Fruit fly (Drosophila melanogaster) whole organism, embryonic: ENCODE results near the gene scpr-B.

Source experiments
- CG12104 ChIP-seq: fragments of 200-800 bp; sonication (Bioruptor generic); optimal IDR thresholded peaks from 3 replicates; lab custom pipeline; 2016; ENCODE audit warnings: missing biosample characterization, missing genetic modification characterization
- CG15011 ChIP-seq: fragments of 200-800 bp; sonication (Bioruptor generic); optimal IDR thresholded peaks from 3 replicates; lab custom pipeline; 2018; ENCODE audit warnings: missing biosample characterization, mild to moderate bottlenecking, missing genetic modification characterization
- CG15514 ChIP-seq: fragments of 200-800 bp; sonication (Bioruptor generic); optimal IDR thresholded peaks from 3 replicates; lab custom pipeline; 2017; ENCODE audit warnings: missing biosample characterization, missing genetic modification characterization, mild to moderate bottlenecking, moderate library complexity, missing genetic modification reagents
- CG16863 ChIP-seq: fragments of 200-800 bp; sonication (Bioruptor generic); optimal IDR thresholded peaks from 3 replicates; lab custom pipeline; 2016; ENCODE audit warnings: missing biosample characterization, missing genetic modification characterization
- CG17359 ChIP-seq: fragments of 200-800 bp; sonication (Bioruptor generic); optimal IDR thresholded peaks from 3 replicates; lab custom pipeline; 2018; ENCODE audit warnings: missing biosample characterization, mild to moderate bottlenecking, missing genetic modification characterization, moderate library complexity
- CG18262 ChIP-seq: fragments of 200-800 bp; optimal IDR thresholded peaks from 3 replicates; lab custom pipeline; 2019; ENCODE audit warnings: missing biosample characterization, mild to moderate bottlenecking, missing genetic modification characterization, moderate library complexity
- CG2120 ChIP-seq: fragments of 200-800 bp; sonication (Bioruptor generic); optimal IDR thresholded peaks from 3 replicates; lab custom pipeline; 2016; ENCODE audit warnings: missing biosample characterization, missing genetic modification characterization
- CG30020 ChIP-seq: fragments of 200-800 bp; optimal IDR thresholded peaks from 2 replicates; lab custom pipeline; 2019; ENCODE audit warnings: missing biosample characterization, mild to moderate bottlenecking, missing genetic modification characterization, moderate library complexity
- CG32532 ChIP-seq: fragments of 200-800 bp; sonication (Bioruptor generic); IDR thresholded peaks from 2 replicates; pipeline ENCODE4 v1.3.6; 2022; ENCODE audit warnings: missing biosample characterization, missing genetic modification characterization
- CG34224 ChIP-seq: fragments of 200-800 bp; sonication (Bioruptor generic); IDR thresholded peaks from 3 replicates; pipeline ENCODE4 v1.3.6; 2022; ENCODE audit warnings: missing biosample characterization, missing genetic modification characterization; ENCODE audit not compliant: partially characterized antibody
- CG3838 ChIP-seq: fragments of 200-800 bp; sonication (Bioruptor generic); optimal IDR thresholded peaks from 3 replicates; lab custom pipeline; 2016; ENCODE audit warnings: missing biosample characterization, missing genetic modification characterization
- CG4820 ChIP-seq: fragments of 200-800 bp; sonication (Bioruptor generic); optimal IDR thresholded peaks from 3 replicates; lab custom pipeline; 2016; ENCODE audit warnings: missing biosample characterization, missing genetic modification characterization
- CG6272 ChIP-seq: fragments of 200-800 bp; sonication (Bioruptor generic); IDR thresholded peaks from 2 replicates; pipeline ENCODE4 v1.3.6; 2022; ENCODE audit warnings: missing biosample characterization, missing genetic modification characterization
- CG6813 ChIP-seq: fragments of 200-800 bp; sonication (Bioruptor generic); optimal IDR thresholded peaks from 2 replicates; lab custom pipeline; 2017; ENCODE audit warnings: missing biosample characterization, missing genetic modification characterization, mild to moderate bottlenecking, moderate library complexity, missing genetic modification reagents
- CG7745 ChIP-seq: fragments of 200-800 bp; sonication (Bioruptor generic); optimal IDR thresholded peaks from 2 replicates; lab custom pipeline; 2018; ENCODE audit warnings: missing biosample characterization, mild to moderate bottlenecking, missing genetic modification characterization, moderate library complexity
- CG7839 ChIP-seq: fragments of 200-800 bp; sonication (Bioruptor generic); optimal IDR thresholded peaks from 3 replicates; lab custom pipeline; 2018; ENCODE audit warnings: missing biosample characterization, mild to moderate bottlenecking, missing genetic modification characterization, moderate library complexity
- Chrac-16 ChIP-seq: fragments of 200-800 bp; sonication (Bioruptor generic); optimal IDR thresholded peaks from 3 replicates; lab custom pipeline; 2016; ENCODE audit warnings: missing biosample characterization, missing genetic modification characterization
- D19A ChIP-seq: fragments of 200-800 bp; optimal IDR thresholded peaks from 3 replicates; lab custom pipeline; 2019; ENCODE audit warnings: missing biosample characterization, mild to moderate bottlenecking, missing genetic modification characterization, moderate library complexity
- Dek ChIP-seq: fragments of 200-800 bp; sonication (Bioruptor generic); optimal IDR thresholded peaks from 3 replicates; lab custom pipeline; 2019; ENCODE audit warnings: missing biosample characterization, mild to moderate bottlenecking, missing genetic modification characterization, moderate library complexity
- Doc2 ChIP-seq: fragments of 200-800 bp; sonication (Bioruptor generic); IDR thresholded peaks from 2 replicates; pipeline ENCODE4 v1.3.6; 2022; ENCODE audit warnings: missing biosample characterization, missing genetic modification characterization
- Hmx ChIP-seq: fragments of 200-800 bp; sonication (Bioruptor generic); optimal IDR thresholded peaks from 2 replicates; lab custom pipeline; 2016; ENCODE audit warnings: missing biosample characterization, missing genetic modification characterization
- MESR4 ChIP-seq: fragments of 200-800 bp; sonication (Bioruptor generic); optimal IDR thresholded peaks from 2 replicates; lab custom pipeline; 2018; ENCODE audit warnings: missing biosample characterization, mild to moderate bottlenecking, missing genetic modification characterization, moderate library complexity
- NfI ChIP-seq: fragments of 200-800 bp; sonication (Bioruptor generic); optimal IDR thresholded peaks from 3 replicates; lab custom pipeline; 2018; ENCODE audit warnings: missing biosample characterization, mild to moderate bottlenecking, missing genetic modification characterization, moderate library complexity
- Oli ChIP-seq: fragments of 200-800 bp; sonication (Bioruptor generic); optimal IDR thresholded peaks from 2 replicates; lab custom pipeline; 2018; ENCODE audit warnings: missing biosample characterization, mild to moderate bottlenecking, missing genetic modification characterization, moderate library complexity
- Spps ChIP-seq: fragments of 200-800 bp; sonication (Bioruptor generic); optimal IDR thresholded peaks from 2 replicates; lab custom pipeline; 2018; ENCODE audit warnings: missing biosample characterization, mild to moderate bottlenecking, missing genetic modification characterization
- Xrp1 ChIP-seq: fragments of 200-800 bp; sonication (Bioruptor generic); IDR thresholded peaks from 2 replicates; pipeline ENCODE4 v1.3.6; 2022; ENCODE audit warnings: missing biosample characterization, missing genetic modification characterization
- YL-1 ChIP-seq: fragments of 200-800 bp; sonication (Bioruptor generic); optimal IDR thresholded peaks from 3 replicates; lab custom pipeline; 2017; ENCODE audit warnings: missing biosample characterization, mild to moderate bottlenecking, missing genetic modification characterization
- bcd ChIP-seq: fragments of 200-800 bp; sonication (Bioruptor generic); optimal IDR thresholded peaks from 2 replicates; lab custom pipeline; 2017; ENCODE audit warnings: missing biosample characterization, mild to moderate bottlenecking, missing genetic modification characterization
- btn ChIP-seq: fragments of 200-800 bp; sonication (Bioruptor generic); optimal IDR thresholded peaks from 2 replicates; lab custom pipeline; 2016; ENCODE audit warnings: missing biosample characterization, missing genetic modification characterization
- caup ChIP-seq: fragments of 200-800 bp; sonication (Bioruptor generic); optimal IDR thresholded peaks from 3 replicates; lab custom pipeline; 2017; ENCODE audit warnings: missing biosample characterization, mild to moderate bottlenecking, missing genetic modification characterization, moderate library complexity; ENCODE audit not compliant: severe bottlenecking
- cwo ChIP-seq: fragments of 200-800 bp; sonication (Bioruptor generic); optimal IDR thresholded peaks from 3 replicates; lab custom pipeline; 2017; ENCODE audit warnings: missing biosample characterization, missing genetic modification characterization, mild to moderate bottlenecking, moderate library complexity, missing genetic modification reagents
- emc ChIP-seq: fragments of 200-800 bp; sonication (Bioruptor generic); optimal IDR thresholded peaks from 2 replicates; lab custom pipeline; 2016; ENCODE audit warnings: missing biosample characterization, missing genetic modification characterization
- exex ChIP-seq: fragments of 200-800 bp; sonication (Bioruptor generic); optimal IDR thresholded peaks from 4 replicates; lab custom pipeline; 2018; ENCODE audit warnings: missing biosample characterization, mild to moderate bottlenecking, missing genetic modification characterization, moderate library complexity
- fd64A ChIP-seq: fragments of 200-800 bp; sonication (Bioruptor generic); optimal IDR thresholded peaks from 3 replicates; lab custom pipeline; 2018; ENCODE audit warnings: missing biosample characterization, mild to moderate bottlenecking, missing genetic modification characterization
- ind ChIP-seq: fragments of 200-800 bp; sonication (Bioruptor generic); optimal IDR thresholded peaks from 3 replicates; lab custom pipeline; 2016; ENCODE audit warnings: missing biosample characterization, missing genetic modification characterization
- insv ChIP-seq, 2 experiments: fragments of 200-800 bp; sonication (Bioruptor generic); optimal IDR thresholded peaks; 3 replicates each; lab custom pipeline; 2016 to 2018; ENCODE audit warnings: missing biosample characterization in 2 of 2, missing genetic modification characterization in 2 of 2
- lilli ChIP-seq: fragments of 200-800 bp; sonication (Bioruptor generic); optimal IDR thresholded peaks from 3 replicates; lab custom pipeline; 2016; ENCODE audit warnings: missing biosample characterization, missing genetic modification characterization
- lov ChIP-seq, 2 experiments: fragments of 200-800 bp in 1 of 2; fragments of >200 bp in 1 of 2; sonication (Bioruptor generic) in 1 of 2; IDR thresholded peaks in 1 of 2; optimal IDR thresholded peaks in 1 of 2; 2 replicates in 1 of 2; 3 replicates in 1 of 2; pipeline versions ENCODE4 v1.3.6 to Lab custom; 2017 to 2022; ENCODE audit warnings: missing biosample characterization in 1 of 2, missing genetic modification characterization in 1 of 2
- nom ChIP-seq: fragments of 200-800 bp; sonication (Bioruptor generic); optimal IDR thresholded peaks from 2 replicates; lab custom pipeline; 2017; ENCODE audit warnings: missing biosample characterization, missing genetic modification characterization, mild to moderate bottlenecking, moderate library complexity, missing genetic modification reagents
- pb ChIP-seq: fragments of 200-800 bp; sonication (Bioruptor generic); optimal IDR thresholded peaks from 3 replicates; lab custom pipeline; 2016; ENCODE audit warnings: missing biosample characterization, missing genetic modification characterization
- repo ChIP-seq: fragments of 200-800 bp; sonication (Bioruptor generic); optimal IDR thresholded peaks from 2 replicates; lab custom pipeline; 2016; ENCODE audit warnings: missing biosample characterization, missing genetic modification characterization
- sens ChIP-seq: fragments of 200-800 bp; sonication (Bioruptor generic); peaks from one replicate; lab custom pipeline; 2016; ENCODE audit warnings: missing biosample characterization, missing genetic modification characterization
- seq ChIP-seq: fragments of 200-800 bp; sonication (Bioruptor generic); IDR thresholded peaks from 2 replicates; pipeline ENCODE4 v1.3.6; 2022; ENCODE audit warnings: missing biosample characterization, missing genetic modification characterization
- shn ChIP-seq: fragments of 200-800 bp; sonication (Bioruptor generic); optimal IDR thresholded peaks from 3 replicates; lab custom pipeline; 2016; ENCODE audit warnings: missing biosample characterization, missing genetic modification characterization
- slou ChIP-seq: fragments of 200-800 bp; sonication (Bioruptor generic); optimal IDR thresholded peaks from 3 replicates; lab custom pipeline; 2016; ENCODE audit warnings: missing biosample characterization, missing genetic modification characterization
- sob ChIP-seq: fragments of 200-800 bp; sonication (Bioruptor generic); IDR thresholded peaks from 2 replicates; pipeline ENCODE4 v1.3.6; 2022; ENCODE audit warnings: missing biosample characterization, missing genetic modification characterization
- stc ChIP-seq: fragments of 200-800 bp; sonication (Bioruptor generic); IDR thresholded peaks from 2 replicates; pipeline ENCODE4 v1.3.6; 2022; ENCODE audit warnings: missing biosample characterization, missing genetic modification characterization
- trem ChIP-seq: fragments of 200-800 bp; optimal IDR thresholded peaks from 3 replicates; lab custom pipeline; 2019; ENCODE audit warnings: missing biosample characterization, mild to moderate bottlenecking, missing genetic modification characterization, moderate library complexity
- tx ChIP-seq: fragments of 200-800 bp; sonication (Bioruptor generic); optimal IDR thresholded peaks from 2 replicates; lab custom pipeline; 2016; ENCODE audit warnings: missing biosample characterization, missing genetic modification characterization

scpr-B gene

dm6 chr3R:11243057-11243740 is 2.4 kb upstream of the scpr-B start (continued):
- peak; percentile 64; the same call in 1 of the 2 replicates for TF ChIP-seq Xrp1
- peak; percentile 53 for TF ChIP-seq CG6813 (GFP tag; lab: Kevin White, UChicago)
- no peak for TF ChIP-seq shn (GFP tag; lab: Kevin White, UChicago)
- TF ChIP-seq CG7839, result peak; percentile 61
- TF ChIP-seq NfI (GFP tag; lab: Kevin White, UChicago), result no peak
- no peak for TF ChIP-seq pb (GFP tag; lab: Kevin White, UChicago)
- TF ChIP-seq lov (optimal IDR thresholded peaks at IDR 0.05; lab: Kevin White, UChicago), result no peak
- no peak for TF ChIP-seq lov (GFP tag; IDR thresholded peaks at IDR 0.05; lab: Robert Waterston, UW)
- TF ChIP-seq CG18262, result peak; percentile 56
- no peak for TF ChIP-seq repo
- TF ChIP-seq emc (GFP tag; lab: Kevin White, UChicago), result no peak
- TF ChIP-seq CG12104 (GFP tag; lab: Kevin White, UChicago), result peak; percentile 21
- TF ChIP-seq CG2120 (GFP tag; lab: Kevin White, UChicago), result peak; percentile 31
- no peak for TF ChIP-seq insv (GFP tag; optimal IDR thresholded peaks at IDR 0.05; lab: Kevin White, UChicago)
- TF ChIP-seq fd64A (GFP tag; lab: Kevin White, UChicago), result no peak
- TF ChIP-seq D19A, result no peak
- peak; percentile 20 for TF ChIP-seq bcd (GFP tag; lab: Kevin White, UChicago)
- TF ChIP-seq exex, result peak; percentile 91
- TF ChIP-seq CG30020 (tag; lab: Kevin White, UChicago), result no peak
- TF ChIP-seq CG32532 (GFP tag; lab: Robert Waterston, UW), result peak; percentile 44; the same call in 1 of the 2 replicates
- no peak for TF ChIP-seq CG3838
- TF ChIP-seq trem (tag; lab: Kevin White, UChicago), result peak; percentile 50
- peak; percentile 36 for TF ChIP-seq Dek (tag; lab: Kevin White, UChicago)
- TF ChIP-seq CG7745 (tag; lab: Kevin White, UChicago), result no peak
- no peak for TF ChIP-seq CG34224 (GFP tag; lab: Robert Waterston, UW)
- TF ChIP-seq CG4820 (GFP tag; lab: Kevin White, UChicago), result peak; percentile 20
- no peak for TF ChIP-seq Oli (tag; lab: Kevin White, UChicago)
- TF ChIP-seq CG17359, result peak; percentile 57
- TF ChIP-seq Hmx (GFP tag; lab: Kevin White, UChicago), result no peak
- TF ChIP-seq CG6272 (GFP tag; lab: Robert Waterston, UW), result no peak
- no peak for TF ChIP-seq tx (GFP tag; lab: Kevin White, UChicago)
- peak; percentile 22 for TF ChIP-seq caup (GFP tag; lab: Kevin White, UChicago)
- TF ChIP-seq nom (GFP tag; lab: Kevin White, UChicago), result peak; percentile 30
- TF ChIP-seq sens (GFP tag; lab: Kevin White, UChicago), result peak; percentile 88
- TF ChIP-seq cwo, result peak; percentile 55
- TF ChIP-seq Chrac-16 (GFP tag; lab: Kevin White, UChicago), result no peak
- peak; percentile 4 for TF ChIP-seq MESR4 (GFP tag; lab: Kevin White, UChicago)
- no peak for TF ChIP-seq YL-1 (GFP tag; lab: Kevin White, UChicago)
- TF ChIP-seq stc (GFP tag; lab: Robert Waterston, UW), result no peak
- TF ChIP-seq seq (GFP tag; lab: Robert Waterston, UW), result no peak
- TF ChIP-seq CG16863 (GFP tag; lab: Kevin White, UChicago), result no peak
- peak; percentile 25 for TF ChIP-seq ind (GFP tag; lab: Kevin White, UChicago)
- peak; percentile 55; the same call in 1 of the 2 replicates for TF ChIP-seq sob (GFP tag; lab: Robert Waterston, UW)
- no peak for TF ChIP-seq btn (GFP tag; lab: Kevin White, UChicago)
- no peak for TF ChIP-seq Doc2
- peak; percentile 55 for TF ChIP-seq CG15514 (GFP tag; lab: Kevin White, UChicago)
- TF ChIP-seq slou, result no peak
- no peak for TF ChIP-seq lilli
- no peak for TF ChIP-seq Spps
- TF ChIP-seq CG15011 (GFP tag; lab: Kevin White, UChicago), result no peak
